Worm (Caenorhabditis elegans): ENCODE measurements around the gene H12D21.5.
A peak's percentile ranks its signal among the peaks of the same experiment; 100 is the strongest.

ce11 chrV:14871365-14871764, 22.4 kb upstream of the H12D21.5 start, which contains the start of gene ZC412.3:
- TF ChIP-seq ama-1 (optimal IDR thresholded peaks at IDR 0.05): no peak
- TF ChIP-seq nhr-76 (tag; optimal IDR thresholded peaks at IDR 0.05): no peak
- no peak for TF ChIP-seq aly-2 (tag; optimal IDR thresholded peaks at IDR 0.05)
- peak; percentile 77 for TF ChIP-seq lin-14 (GFP tag; optimal IDR thresholded peaks at IDR 0.05)
- TF ChIP-seq ceh-90 (tag; optimal IDR thresholded peaks at IDR 0.05): no peak
- TF ChIP-seq snpc-4 (tag; optimal IDR thresholded peaks at IDR 0.05): no peak
- no peak for TF ChIP-seq nhr-11 (tag; optimal IDR thresholded peaks at IDR 0.05)

Data from whole organism, L1 larva.